Worm (Caenorhabditis elegans): ENCODE data around the gene Y58A7A.1.

Gene Y58A7A.1

DNA sequence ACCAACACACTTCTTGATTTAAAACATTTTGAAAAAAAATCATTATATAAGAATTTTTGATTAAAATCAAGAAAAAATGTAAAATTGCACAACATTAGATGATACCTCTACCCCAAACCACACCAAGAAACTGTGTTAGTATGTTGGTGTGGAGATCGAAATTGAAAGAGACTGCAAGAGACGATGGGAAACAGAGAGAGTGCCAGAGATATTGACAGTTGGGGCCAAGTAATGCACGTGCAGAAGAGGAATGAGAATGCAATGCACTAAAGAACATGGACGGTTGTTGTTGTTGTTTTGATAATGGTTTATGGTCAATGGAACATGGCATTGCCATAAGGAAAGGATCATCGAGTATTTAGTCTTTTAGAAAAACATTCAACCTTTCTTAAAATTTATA is 37.2 kb downstream of the Y58A7A.1 start:
- TF ChIP-seq tbx-37 (GFP tag; conservative IDR thresholded peaks at IDR 0.05) = no peak
- TF ChIP-seq hmg-4 (GFP tag; optimal IDR thresholded peaks at IDR 0.05) = no peak
- TF ChIP-seq flt-1 (GFP tag; IDR thresholded peaks at IDR 0.05) = no peak
- TF ChIP-seq hmbx-1 (tag; optimal IDR thresholded peaks at IDR 0.05) = no peak
- TF ChIP-seq ama-1 (optimal IDR thresholded peaks at IDR 0.05) = no peak
- no peak for TF ChIP-seq scrt-1 (GFP tag; IDR thresholded peaks at IDR 0.05)
- TF ChIP-seq B0310.2 (tag; optimal IDR thresholded peaks at IDR 0.05) = no peak
- no peak for TF ChIP-seq ceh-13 (GFP tag; optimal IDR thresholded peaks at IDR 0.05)
- no peak for TF ChIP-seq pes-1 (GFP tag; IDR thresholded peaks at IDR 0.05)
- TF ChIP-seq tbx-11 (GFP tag; IDR thresholded peaks at IDR 0.05) = no peak
- TF ChIP-seq sea-1 (GFP tag; conservative IDR thresholded peaks at IDR 0.05) = no peak
- no peak for TF ChIP-seq hnd-1 (tag; optimal IDR thresholded peaks at IDR 0.05)
- no peak for TF ChIP-seq ceh-36 (tag; optimal IDR thresholded peaks at IDR 0.05)
- TF ChIP-seq aly-1 (tag; optimal IDR thresholded peaks at IDR 0.05) = no peak
- no peak for TF ChIP-seq tra-4 (tag; optimal IDR thresholded peaks at IDR 0.05)
- no peak for TF ChIP-seq ets-7 (tag; optimal IDR thresholded peaks at IDR 0.05)
- TF ChIP-seq F13C5.2 (tag; optimal IDR thresholded peaks at IDR 0.05) = no peak

- TF ChIP-seq hmg-4 (GFP tag; optimal IDR thresholded peaks at IDR 0.05) = no peak
- no peak for TF ChIP-seq ama-1 (optimal IDR thresholded peaks at IDR 0.05)
Observed at ce11 chrV:5031764-5032163, 37.6 kb downstream of the Y58A7A.1 start.

DNA sequence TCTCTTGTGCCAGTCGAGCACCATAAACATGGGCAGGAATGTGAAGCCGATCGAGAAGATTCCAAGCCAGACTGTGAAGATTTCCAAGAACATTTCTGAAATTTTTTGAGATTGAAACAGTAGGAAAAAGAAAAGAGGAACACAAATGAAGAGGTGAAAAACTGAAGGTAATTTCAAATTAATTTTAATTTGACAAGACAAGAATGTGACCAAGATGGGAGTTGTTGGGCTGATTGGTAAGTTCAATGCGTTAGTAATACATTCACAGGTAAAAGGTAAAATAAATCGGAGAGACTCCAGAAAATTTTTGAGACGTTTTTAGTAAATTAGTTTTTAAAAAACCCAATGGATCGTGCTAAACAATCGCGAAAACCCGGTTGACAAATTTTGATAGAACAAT is 38.6 kb downstream of the Y58A7A.1 start, which contains the start of gene swt-7:
Gene swt-7 (minus strand): TSS at position 101 of the 400 bp plus-strand sequence.
- TF ChIP-seq hmg-4 (GFP tag; optimal IDR thresholded peaks at IDR 0.05) = no peak
- TF ChIP-seq B0310.2 (tag; optimal IDR thresholded peaks at IDR 0.05) = no peak
- TF ChIP-seq scrt-1 (GFP tag; IDR thresholded peaks at IDR 0.05) = no peak
- no peak for TF ChIP-seq sea-1 (GFP tag; conservative IDR thresholded peaks at IDR 0.05)

- TF ChIP-seq F13C5.2 (tag; optimal IDR thresholded peaks at IDR 0.05) = no peak
- no peak for TF ChIP-seq ceh-13 (GFP tag; optimal IDR thresholded peaks at IDR 0.05)
- no peak for TF ChIP-seq ets-7 (tag; optimal IDR thresholded peaks at IDR 0.05)
- TF ChIP-seq pes-1 (GFP tag; IDR thresholded peaks at IDR 0.05) = no peak
- no peak for TF ChIP-seq hnd-1 (tag; optimal IDR thresholded peaks at IDR 0.05)
- TF ChIP-seq B0310.2 (tag; optimal IDR thresholded peaks at IDR 0.05) = no peak
- no peak for TF ChIP-seq aly-1 (tag; optimal IDR thresholded peaks at IDR 0.05)
- TF ChIP-seq hmbx-1 (tag; optimal IDR thresholded peaks at IDR 0.05) = no peak
- TF ChIP-seq ceh-36 (tag; optimal IDR thresholded peaks at IDR 0.05) = no peak
- no peak for TF ChIP-seq tbx-37 (GFP tag; conservative IDR thresholded peaks at IDR 0.05)
- no peak for TF ChIP-seq ama-1 (optimal IDR thresholded peaks at IDR 0.05)
- TF ChIP-seq flt-1 (GFP tag; IDR thresholded peaks at IDR 0.05) = no peak
- TF ChIP-seq hmg-4 (GFP tag; optimal IDR thresholded peaks at IDR 0.05) = no peak
- no peak for TF ChIP-seq tra-4 (tag; optimal IDR thresholded peaks at IDR 0.05)
- no peak for TF ChIP-seq scrt-1 (GFP tag; IDR thresholded peaks at IDR 0.05)
- no peak for TF ChIP-seq tbx-11 (GFP tag; IDR thresholded peaks at IDR 0.05)
- no peak for TF ChIP-seq sea-1 (GFP tag; conservative IDR thresholded peaks at IDR 0.05)
Observed at ce11 chrV:5030212-5030611, 39.1 kb downstream of the Y58A7A.1 start.

DNA sequence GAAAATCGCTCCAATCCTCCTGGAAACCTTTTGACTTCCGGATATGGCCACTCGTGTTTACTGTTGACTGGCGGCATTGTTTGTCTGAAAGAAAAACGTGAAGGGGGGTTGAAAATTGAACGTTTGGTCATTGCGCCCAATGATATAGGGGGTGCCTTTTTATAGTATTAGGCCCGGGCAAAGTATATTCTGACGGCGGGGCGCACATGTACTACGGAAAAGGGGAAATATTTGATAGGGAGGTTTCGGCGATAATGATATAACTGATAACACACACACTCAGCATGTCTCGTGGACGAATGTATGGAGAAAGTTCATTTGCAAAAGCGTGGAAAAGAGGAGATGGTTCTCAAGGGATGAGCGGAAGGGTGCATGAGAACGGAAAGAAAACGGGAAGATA is 41.7 kb downstream of the Y58A7A.1 start, which contains the start of gene cpt-4:
Gene cpt-4 (minus strand): TSS at position 84 of the 400 bp plus-strand sequence.
- TF ChIP-seq ceh-36 (tag; optimal IDR thresholded peaks at IDR 0.05) = no peak
- no peak for TF ChIP-seq ets-7 (tag; optimal IDR thresholded peaks at IDR 0.05)
- no peak for TF ChIP-seq ceh-13 (GFP tag; optimal IDR thresholded peaks at IDR 0.05)
- TF ChIP-seq hmg-4 (GFP tag; optimal IDR thresholded peaks at IDR 0.05) = no peak
- no peak for TF ChIP-seq scrt-1 (GFP tag; IDR thresholded peaks at IDR 0.05)
- no peak for TF ChIP-seq sea-1 (GFP tag; conservative IDR thresholded peaks at IDR 0.05)
- no peak for TF ChIP-seq pes-1 (GFP tag; IDR thresholded peaks at IDR 0.05)
- no peak for TF ChIP-seq hnd-1 (tag; optimal IDR thresholded peaks at IDR 0.05)
- TF ChIP-seq flt-1 (GFP tag; IDR thresholded peaks at IDR 0.05) = no peak
- no peak for TF ChIP-seq F13C5.2 (tag; optimal IDR thresholded peaks at IDR 0.05)
- TF ChIP-seq hmbx-1 (tag; optimal IDR thresholded peaks at IDR 0.05) = no peak
- no peak for TF ChIP-seq tbx-37 (GFP tag; conservative IDR thresholded peaks at IDR 0.05)
- no peak for TF ChIP-seq ama-1 (optimal IDR thresholded peaks at IDR 0.05)

- no peak for TF ChIP-seq aly-1 (tag; optimal IDR thresholded peaks at IDR 0.05)
- no peak for TF ChIP-seq ets-7 (tag; optimal IDR thresholded peaks at IDR 0.05)
- no peak for TF ChIP-seq hmg-4 (GFP tag; optimal IDR thresholded peaks at IDR 0.05)
- no peak for TF ChIP-seq tbx-37 (GFP tag; conservative IDR thresholded peaks at IDR 0.05)
- no peak for TF ChIP-seq ceh-36 (tag; optimal IDR thresholded peaks at IDR 0.05)
- TF ChIP-seq ama-1 (optimal IDR thresholded peaks at IDR 0.05) = no peak
- no peak for TF ChIP-seq tbx-11 (GFP tag; IDR thresholded peaks at IDR 0.05)
- no peak for TF ChIP-seq hmbx-1 (tag; optimal IDR thresholded peaks at IDR 0.05)
- TF ChIP-seq F13C5.2 (tag; optimal IDR thresholded peaks at IDR 0.05) = no peak
- no peak for TF ChIP-seq B0310.2 (tag; optimal IDR thresholded peaks at IDR 0.05)
- TF ChIP-seq flt-1 (GFP tag; IDR thresholded peaks at IDR 0.05) = no peak
- TF ChIP-seq ceh-13 (GFP tag; optimal IDR thresholded peaks at IDR 0.05) = no peak
- no peak for TF ChIP-seq tra-4 (tag; optimal IDR thresholded peaks at IDR 0.05)
- no peak for TF ChIP-seq scrt-1 (GFP tag; IDR thresholded peaks at IDR 0.05)
- no peak for TF ChIP-seq sea-1 (GFP tag; conservative IDR thresholded peaks at IDR 0.05)
- no peak for TF ChIP-seq pes-1 (GFP tag; IDR thresholded peaks at IDR 0.05)
- no peak for TF ChIP-seq hnd-1 (tag; optimal IDR thresholded peaks at IDR 0.05)
Observed at ce11 chrV:5026438-5026837, 42.9 kb downstream of the Y58A7A.1 start.

ce11 chrV:5023355-5023754 is 46.0 kb downstream of the Y58A7A.1 start:
- TF ChIP-seq tbx-37 (GFP tag; conservative IDR thresholded peaks at IDR 0.05) (no peak), sea-1 (GFP tag; conservative IDR thresholded peaks at IDR 0.05) (no peak), flt-1 (GFP tag; IDR thresholded peaks at IDR 0.05) (no peak), pes-1 (GFP tag; IDR thresholded peaks at IDR 0.05) (no peak), hmbx-1 (tag; optimal IDR thresholded peaks at IDR 0.05) (no peak), hmg-4 (GFP tag; optimal IDR thresholded peaks at IDR 0.05) (peak; percentile 37)

DNA sequence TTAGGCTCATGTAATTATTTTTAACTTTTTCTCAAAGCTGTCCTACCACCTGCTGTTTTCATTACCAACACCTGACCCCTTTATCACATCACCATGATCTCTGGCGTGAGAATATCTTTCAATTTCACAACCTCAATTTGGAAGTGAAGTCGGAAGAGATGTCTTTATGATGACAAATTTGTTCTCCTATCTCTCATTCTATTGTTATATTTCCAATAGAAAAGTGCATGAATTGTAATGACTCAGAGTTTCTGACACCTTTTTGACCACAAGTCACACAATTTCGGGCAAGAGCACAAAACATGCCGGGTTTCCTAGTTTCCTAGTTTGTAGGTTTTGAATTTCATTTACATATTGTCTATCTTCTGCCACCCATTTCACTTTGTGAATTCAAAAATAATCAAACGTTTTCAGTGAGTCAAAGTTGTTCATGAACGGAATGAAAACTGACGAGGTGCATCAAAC is 50.5 kb downstream of the Y58A7A.1 start, which contains the start of gene srr-4:
Gene srr-4 (plus strand): TSS at position 415 of the 465 bp plus-strand sequence.
- TF ChIP-seq ama-1 (optimal IDR thresholded peaks at IDR 0.05) (no peak), tbx-37 (GFP tag; conservative IDR thresholded peaks at IDR 0.05) (no peak), B0310.2 (tag; optimal IDR thresholded peaks at IDR 0.05) (no peak), F13C5.2 (tag; optimal IDR thresholded peaks at IDR 0.05) (no peak), hmbx-1 (tag; optimal IDR thresholded peaks at IDR 0.05) (no peak)
